Worm (Caenorhabditis elegans) whole organism, L3 larva: ENCODE results near the gene fos-1.

ENCODE experiments used
- eor-1 ChIP-seq, 2 experiments: fragments of 150-350 bp; optimal IDR thresholded peaks; 2 replicates each; lab custom pipeline; 2014 to 2018; ENCODE audit warnings: missing biosample characterization in 2 of 2, missing genetic modification characterization in 2 of 2
- fos-1 ChIP-seq: fragments of 150-350 bp; optimal IDR thresholded peaks from 2 replicates; lab custom pipeline; 2014; ENCODE audit warnings: missing biosample characterization, missing genetic modification characterization
- lin-39 ChIP-seq: fragments of 150-350 bp; optimal IDR thresholded peaks from 2 replicates; lab custom pipeline; 2018; ENCODE audit warnings: missing biosample characterization, missing genetic modification reagents, missing genetic modification characterization
- nfya-1 ChIP-seq: sonication (generic microtip); optimal IDR thresholded peaks from 2 replicates; lab custom pipeline; 2017; ENCODE audit warnings: missing genetic modification characterization, mild to moderate bottlenecking, missing compliant biosample characterization, antibody characterized with exemption, moderate library complexity; ENCODE audit not compliant: insufficient read depth
- nhr-11 ChIP-seq: fragments of 150-350 bp; optimal IDR thresholded peaks from 2 replicates; lab custom pipeline; 2014; ENCODE audit warnings: missing biosample characterization, missing genetic modification characterization
- nhr-25 ChIP-seq: sonication (generic microtip); optimal IDR thresholded peaks from 2 replicates; lab custom pipeline; 2017; ENCODE audit warnings: missing biosample characterization, missing genetic modification characterization
- unc-39 ChIP-seq: sonication (generic microtip); optimal IDR thresholded peaks from 4 replicates; lab custom pipeline; 2017; ENCODE audit warnings: missing biosample characterization, missing genetic modification characterization
- unc-62 ChIP-seq: fragments of 150-350 bp; sonication (generic microtip); optimal IDR thresholded peaks from 4 replicates; lab custom pipeline; 2014; ENCODE audit warnings: missing biosample characterization, missing genetic modification reagents, missing genetic modification characterization
- ztf-4 ChIP-seq: fragments of 150-350 bp; optimal IDR thresholded peaks from 2 replicates; lab custom pipeline; 2014; ENCODE audit warnings: missing biosample characterization, missing genetic modification characterization

DNA sequence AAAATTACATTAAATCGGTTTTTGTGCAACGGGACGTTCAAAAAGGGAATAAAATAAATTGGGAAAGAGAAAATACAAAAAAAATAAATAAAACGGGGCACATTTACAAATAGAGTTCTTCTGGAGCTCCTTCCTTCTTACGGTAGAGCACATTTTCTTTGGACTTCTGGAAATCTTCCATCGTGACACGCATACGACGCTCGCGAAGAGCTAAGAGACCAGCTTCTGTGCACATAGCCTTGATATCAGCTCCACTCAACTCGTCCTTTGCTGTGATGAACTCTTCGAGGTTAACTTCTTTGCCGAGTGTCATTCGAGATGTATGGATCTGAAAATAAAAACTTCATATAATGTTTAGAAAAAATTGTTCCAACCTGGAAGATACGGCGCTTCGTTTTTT, 12.7 kb downstream of the fos-1 start:
- no peak for TF ChIP-seq nhr-11 (tag; lab: Kevin White, UChicago)
- TF ChIP-seq ztf-4 (tag; lab: Kevin White, UChicago), result no peak
- TF ChIP-seq eor-1 (tag; optimal IDR thresholded peaks at IDR 0.05; lab: Kevin White, UChicago), result no peak
- TF ChIP-seq unc-62 (GFP tag; lab: Kevin White, UChicago), result no peak
- no peak for TF ChIP-seq lin-39 (tag; lab: Kevin White, UChicago)
- no peak for TF ChIP-seq nhr-25
- TF ChIP-seq unc-39 (tag; lab: Kevin White, UChicago), result no peak
- no peak for TF ChIP-seq nfya-1
- TF ChIP-seq fos-1, result no peak
